Worm (Caenorhabditis elegans): ENCODE measurements around the gene M6.11.

ce11 chrX:636893-637292 lies 4.4 kb downstream of the M6.11 start, which contains the start of gene pha-2:
- TF ChIP-seq ces-1 (GFP tag; optimal IDR thresholded peaks at IDR 0.05) = no peak
- no peak for TF ChIP-seq lin-35 (GFP tag; optimal IDR thresholded peaks at IDR 0.05)
- TF ChIP-seq nhr-28 (tag; optimal IDR thresholded peaks at IDR 0.05) = no peak
- no peak for TF ChIP-seq aly-2 (tag; optimal IDR thresholded peaks at IDR 0.05)
- no peak for TF ChIP-seq mdl-1 (tag; optimal IDR thresholded peaks at IDR 0.05)
- TF ChIP-seq jun-1 (tag; optimal IDR thresholded peaks at IDR 0.05) = no peak
- TF ChIP-seq skn-1 (tag; optimal IDR thresholded peaks at IDR 0.05) = no peak
- no peak for TF ChIP-seq lin-39 (tag; optimal IDR thresholded peaks at IDR 0.05)
- no peak for TF ChIP-seq tbx-2 (tag; optimal IDR thresholded peaks at IDR 0.05)
- no peak for TF ChIP-seq ama-1 (optimal IDR thresholded peaks at IDR 0.05)
- no peak for TF ChIP-seq rnt-1 (tag; optimal IDR thresholded peaks at IDR 0.05)
- TF ChIP-seq ztf-4 (tag; optimal IDR thresholded peaks at IDR 0.05) = no peak

Data from whole organism, L1 larva.